Worm (Caenorhabditis elegans): ENCODE data around the gene T04F8.7.
A peak's percentile ranks its signal among the peaks of the same experiment; 100 is the strongest.

The T04F8.7 gene

DNA sequence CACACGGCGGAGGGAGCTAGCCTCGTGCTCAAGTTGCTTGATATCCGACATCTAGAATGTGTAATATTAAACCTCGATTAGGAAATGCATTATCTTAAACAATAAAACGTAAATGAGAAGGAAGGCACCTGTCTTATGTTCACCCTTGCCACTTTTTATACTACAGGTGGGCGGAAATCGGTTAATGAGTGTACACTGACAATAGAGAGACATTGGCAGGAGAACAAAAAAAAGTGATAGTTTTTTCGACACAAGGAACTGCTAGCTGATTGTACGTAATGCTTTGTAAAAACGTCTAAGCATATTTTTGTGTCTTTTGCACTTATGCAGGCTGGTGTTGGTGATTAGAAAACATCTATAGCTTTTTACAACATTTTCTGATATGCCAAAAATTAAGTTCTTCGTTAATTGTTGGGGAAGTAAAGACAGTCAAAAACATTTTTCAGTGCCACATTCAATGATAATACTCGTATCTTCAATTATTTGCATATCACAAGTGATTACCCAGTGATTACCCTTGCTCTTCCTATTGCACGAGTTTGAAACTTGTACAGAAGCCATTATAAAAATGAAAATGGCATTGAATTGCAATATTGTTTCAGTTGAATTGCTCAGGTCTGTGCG lies 31.6 kb upstream of the T04F8.7 start, which contains the start of gene col-180:
TSS of gene col-180 (minus strand) at position 51 of the 624 bp plus-strand sequence.
- TF ChIP-seq C34B4.2 (tag; optimal IDR thresholded peaks at IDR 0.05), result no peak
- peak; percentile 22 for TF ChIP-seq blmp-1 (tag; optimal IDR thresholded peaks at IDR 0.05)
- TF ChIP-seq ceh-82 (tag; optimal IDR thresholded peaks at IDR 0.05), result no peak

DNA sequence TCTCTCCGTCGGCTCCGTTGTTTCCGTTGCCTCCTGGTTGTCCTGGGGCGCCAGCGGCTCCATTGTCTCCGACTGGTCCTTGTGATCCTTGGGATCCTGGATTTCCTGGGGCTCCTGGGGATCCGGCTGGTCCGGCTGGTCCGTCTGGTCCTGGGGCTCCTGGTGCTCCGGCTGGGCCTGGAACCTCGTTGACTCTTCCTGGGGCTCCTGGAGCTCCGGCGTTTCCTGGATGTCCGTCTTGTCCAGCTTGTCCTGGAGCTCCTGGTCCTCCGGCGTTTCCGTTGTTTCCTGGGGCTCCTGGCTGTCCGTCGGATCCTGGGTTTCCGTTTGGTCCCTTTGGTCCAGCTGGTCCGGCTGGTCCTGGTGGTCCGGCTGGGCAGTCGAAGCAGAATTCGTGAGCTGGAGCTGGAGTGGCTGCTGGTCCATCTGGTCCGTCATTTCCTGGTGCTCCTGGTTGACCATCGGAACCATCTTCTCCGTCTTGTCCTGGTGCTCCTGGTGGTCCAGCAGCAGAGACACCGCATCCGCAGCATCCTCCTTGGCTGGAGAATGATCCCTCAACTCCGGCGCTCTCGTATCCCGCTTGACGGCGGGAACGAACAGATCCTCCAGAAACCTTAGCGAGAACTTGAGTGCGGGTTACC lies 30.8 kb upstream of the T04F8.7 start:
- TF ChIP-seq nhr-12 (tag; optimal IDR thresholded peaks at IDR 0.05) (no peak), lin-14 (GFP tag; optimal IDR thresholded peaks at IDR 0.05) (no peak), egl-13 (tag; optimal IDR thresholded peaks at IDR 0.05) (no peak), vab-15 (tag; optimal IDR thresholded peaks at IDR 0.05) (no peak), ceh-90 (tag; optimal IDR thresholded peaks at IDR 0.05) (no peak), lin-35 (GFP tag; optimal IDR thresholded peaks at IDR 0.05) (no peak), fkh-4 (tag; optimal IDR thresholded peaks at IDR 0.05; ENCODE audit: borderline replicate concordance) (no peak), nhr-90 (tag; optimal IDR thresholded peaks at IDR 0.05; ENCODE audit: poor library complexity) (no peak), efl-3 (GFP tag; optimal IDR thresholded peaks at IDR 0.05) (no peak), snu-23 (GFP tag; optimal IDR thresholded peaks at IDR 0.05) (no peak), nhr-76 (tag; optimal IDR thresholded peaks at IDR 0.05) (no peak), ztf-11 (tag; optimal IDR thresholded peaks at IDR 0.05) (no peak), hpl-2 (GFP tag; optimal IDR thresholded peaks at IDR 0.05) (no peak), ces-1 (GFP tag; optimal IDR thresholded peaks at IDR 0.05) (no peak), isw-1 (GFP tag; IDR thresholded peaks at IDR 0.05) (no peak), lir-3 (tag; optimal IDR thresholded peaks at IDR 0.05; ENCODE audit: poor library complexity) (no peak), mdl-1 (tag; optimal IDR thresholded peaks at IDR 0.05) (no peak)

DNA sequence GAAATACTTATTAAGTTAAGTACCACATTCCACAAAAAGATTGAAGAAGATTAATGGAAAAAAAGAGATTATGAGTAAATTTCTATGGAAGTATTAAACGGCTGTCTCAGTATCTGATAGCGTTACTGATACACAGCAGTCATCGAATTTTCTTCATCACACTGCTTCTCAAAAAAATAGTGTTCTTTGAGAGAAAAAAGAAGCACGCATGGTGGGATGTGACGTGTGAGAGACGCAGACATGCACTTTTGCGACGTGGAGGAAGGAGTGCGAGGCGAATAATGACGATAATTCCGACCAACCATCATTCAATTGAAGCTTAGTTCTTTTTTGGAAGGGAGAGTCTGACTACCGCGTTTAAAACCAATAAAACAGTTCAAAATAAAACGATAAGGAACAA lies 29.4 kb upstream of the T04F8.7 start, which contains the start of gene C44C10.11:
TSS of gene C44C10.11 (minus strand) at position 115 of the 400 bp plus-strand sequence.
- TF ChIP-seq fkh-8 (tag; optimal IDR thresholded peaks at IDR 0.05) (peak; percentile 32), xbp-1 (tag; optimal IDR thresholded peaks at IDR 0.05) (peak; percentile 10), egl-13 (tag; optimal IDR thresholded peaks at IDR 0.05) (peak; percentile 21), nhr-71 (tag; optimal IDR thresholded peaks at IDR 0.05) (peak; percentile 22), snu-23 (GFP tag; optimal IDR thresholded peaks at IDR 0.05) (peak; percentile 19), tbx-2 (tag; optimal IDR thresholded peaks at IDR 0.05) (no peak), nhr-237 (tag; optimal IDR thresholded peaks at IDR 0.05) (no peak), elt-3 (tag; optimal IDR thresholded peaks at IDR 0.05) (peak in 1 of 6 experiments; percentile 9), irx-1 (tag; optimal IDR thresholded peaks at IDR 0.05) (no peak), lin-14 (GFP tag; optimal IDR thresholded peaks at IDR 0.05) (peak; percentile 79), nhr-47 (tag; optimal IDR thresholded peaks at IDR 0.05) (peak; percentile 26), dsc-1 (tag; optimal IDR thresholded peaks at IDR 0.05) (peak; percentile 78), blmp-1 (tag; optimal IDR thresholded peaks at IDR 0.05) (peak; percentile 23), nhr-20 (tag; optimal IDR thresholded peaks at IDR 0.05) (no peak), pax-3 (tag; optimal IDR thresholded peaks at IDR 0.05) (peak; percentile 41), lin-35 (GFP tag; optimal IDR thresholded peaks at IDR 0.05) (no peak)

DNA sequence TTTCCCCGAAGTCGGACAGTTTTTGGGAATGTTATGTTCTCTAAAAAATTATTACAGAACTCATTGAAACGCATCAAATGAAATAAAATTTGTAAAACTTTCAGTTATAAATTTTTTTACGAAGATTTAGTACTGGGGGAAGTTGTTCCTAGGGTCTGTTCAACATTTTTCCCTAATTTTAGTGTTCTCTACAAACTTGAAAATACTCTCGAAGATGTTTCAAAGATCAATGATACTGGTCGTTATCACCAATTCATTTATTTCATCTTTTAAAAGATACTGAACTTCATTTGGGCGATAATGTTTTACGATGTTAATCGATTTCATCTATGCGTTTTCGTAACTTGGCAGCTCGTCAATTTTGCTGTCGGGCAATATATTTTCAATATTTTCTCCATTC lies 21.5 kb upstream of the T04F8.7 start, which contains the start of gene C44C10.3:
TSS of gene C44C10.3 (plus strand) at position 301 of the 400 bp plus-strand sequence.
- TF ChIP-seq unc-62 (GFP tag; optimal IDR thresholded peaks at IDR 0.05) (no peak), aly-2 (tag; optimal IDR thresholded peaks at IDR 0.05) (no peak), ceh-90 (tag; optimal IDR thresholded peaks at IDR 0.05) (no peak), sup-37 (GFP tag; optimal IDR thresholded peaks at IDR 0.05) (no peak), ceh-8 (GFP tag; optimal IDR thresholded peaks at IDR 0.05) (no peak), zip-4 (GFP tag; optimal IDR thresholded peaks at IDR 0.05) (no peak), nhr-12 (tag; optimal IDR thresholded peaks at IDR 0.05) (no peak), xbp-1 (tag; optimal IDR thresholded peaks at IDR 0.05) (no peak), pqm-1 (tag; optimal IDR thresholded peaks at IDR 0.05) (no peak), ceh-82 (tag; optimal IDR thresholded peaks at IDR 0.05) (no peak), ztf-4 (tag; optimal IDR thresholded peaks at IDR 0.05) (no peak), fos-1 (tag; optimal IDR thresholded peaks at IDR 0.05) (no peak), lin-35 (GFP tag; optimal IDR thresholded peaks at IDR 0.05) (no peak), Y116A8C.19 (tag; optimal IDR thresholded peaks at IDR 0.05; ENCODE audit: borderline replicate concordance) (no peak), egl-13 (tag; optimal IDR thresholded peaks at IDR 0.05) (no peak)
